Fruit fly (Drosophila melanogaster): ENCODE results near the gene Taf4.

The Taf4 gene

DNA sequence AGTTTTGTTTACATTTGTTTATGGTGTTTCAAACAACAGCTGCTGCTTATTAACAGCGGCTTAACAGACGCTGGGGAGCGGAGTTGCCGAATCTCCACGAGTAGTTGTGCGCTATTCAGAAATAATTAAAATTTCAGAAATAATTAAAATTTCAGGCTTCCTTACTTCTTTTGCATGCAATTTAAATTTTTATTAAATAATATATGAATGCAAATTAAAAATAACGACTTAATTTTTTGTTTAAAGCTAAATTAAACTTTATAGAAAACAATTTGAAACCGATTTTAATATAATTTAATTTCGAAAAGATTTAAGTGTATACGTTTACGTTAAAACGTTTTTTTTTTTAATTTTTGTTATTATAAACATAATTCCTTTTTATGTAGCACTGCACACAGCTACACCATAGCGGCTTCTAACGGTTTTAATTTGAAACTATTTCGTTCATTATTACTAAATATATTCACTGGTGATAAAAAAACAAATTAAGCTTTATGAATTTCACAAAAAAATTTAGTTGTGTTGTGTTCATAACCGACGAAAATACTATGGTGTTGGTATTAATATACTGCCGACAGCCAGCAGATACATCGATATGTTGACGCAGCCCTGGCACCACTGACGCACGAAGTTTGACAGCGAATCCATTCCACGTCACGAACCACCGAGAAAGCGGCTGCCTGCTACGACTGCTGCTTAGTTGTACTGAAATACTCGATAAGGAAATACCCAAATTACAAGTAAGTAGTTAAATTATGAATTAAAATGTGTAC lies 16.1 kb downstream of the Taf4 start, which contains the start of gene SsRbeta (continued):
- TF ChIP-seq dan (GFP tag; IDR thresholded peaks at IDR 0.05) (no peak), CHES-1-like (GFP tag; optimal IDR thresholded peaks at IDR 0.05) (peak; percentile 60), tio (GFP tag; optimal IDR thresholded peaks at IDR 0.05) (peak; percentile 33), lilli (GFP tag; optimal IDR thresholded peaks at IDR 0.05) (no peak), CG3838 (GFP tag; optimal IDR thresholded peaks at IDR 0.05) (no peak), CG15073 (GFP tag; optimal IDR thresholded peaks at IDR 0.05) (no peak), CG3163 (GFP tag; optimal IDR thresholded peaks at IDR 0.05) (no peak), CG9797 (GFP tag; optimal IDR thresholded peaks at IDR 0.05) (peak; percentile 50), CG4424 (GFP tag; optimal IDR thresholded peaks at IDR 0.05) (peak; percentile 48), CG12942 (GFP tag; optimal IDR thresholded peaks at IDR 0.05) (no peak), CG42726 (GFP tag; IDR thresholded peaks at IDR 0.05; ENCODE audit: partially characterized antibody) (peak; percentile 78; the same call in 1 of the 2 replicates), CG4282 (GFP tag; optimal IDR thresholded peaks at IDR 0.05) (no peak), dimm (GFP tag; IDR thresholded peaks at IDR 0.05) (no peak), fd3F (GFP tag; optimal IDR thresholded peaks at IDR 0.05) (peak; percentile 4), zen2 (GFP tag; IDR thresholded peaks at IDR 0.05; ENCODE audit: partially characterized antibody) (no peak; the same call in 2 of the 3 replicates), CG16813 (GFP tag; IDR thresholded peaks at IDR 0.05; ENCODE audit: partially characterized antibody) (peak; percentile 69), row (GFP tag; IDR thresholded peaks at IDR 0.05) (peak; percentile 74), CG2202 (tag; optimal IDR thresholded peaks at IDR 0.05) (no peak), CG17328 (GFP tag; IDR thresholded peaks at IDR 0.05) (peak; percentile 75), Opbp (GFP tag; IDR thresholded peaks at IDR 0.05; ENCODE audit: partially characterized antibody) (peak; percentile 74), Taf1 (GFP tag; IDR thresholded peaks at IDR 0.05) (no peak), CG8765 (GFP tag; IDR thresholded peaks at IDR 0.05) (no peak), lola (GFP tag; optimal IDR thresholded peaks at IDR 0.05) (peak in 1 of 3 experiments; percentile 32), CG7556 (GFP tag; optimal IDR thresholded peaks at IDR 0.05) (peak; percentile 64), mam (GFP tag; optimal IDR thresholded peaks at IDR 0.05) (no peak), bab2 (GFP tag; optimal IDR thresholded peaks at IDR 0.05) (no peak), CG12104 (GFP tag; optimal IDR thresholded peaks at IDR 0.05) (peak; percentile 45), Dip3 (GFP tag; optimal IDR thresholded peaks at IDR 0.05) (no peak), cg (GFP tag; optimal IDR thresholded peaks at IDR 0.05) (no peak), CG16863 (GFP tag; optimal IDR thresholded peaks at IDR 0.05) (no peak), phol (tag; optimal IDR thresholded peaks at IDR 0.05) (peak; percentile 35), croc (GFP tag; conservative IDR thresholded peaks at IDR 0.05) (no peak), p53 (GFP tag; optimal IDR thresholded peaks at IDR 0.05) (no peak), CG9817 (tag; optimal IDR thresholded peaks at IDR 0.05) (no peak), CG9609 (GFP tag; optimal IDR thresholded peaks at IDR 0.05) (peak; percentile 23), twi (tag; optimal IDR thresholded peaks at IDR 0.05) (no peak), her (GFP tag; optimal IDR thresholded peaks at IDR 0.05) (no peak), sr (GFP tag; IDR thresholded peaks at IDR 0.05) (no peak), hbn (GFP tag; IDR thresholded peaks at IDR 0.05; ENCODE audit: partially characterized antibody) (peak; percentile 61), CG14050 (GFP tag; IDR thresholded peaks at IDR 0.05) (no peak; the same call in 2 of the 3 replicates), da (GFP tag; optimal IDR thresholded peaks at IDR 0.05) (no peak), yki (optimal IDR thresholded peaks at IDR 0.05) (no peak), Dref (GFP tag; IDR thresholded peaks at IDR 0.05) (peak; percentile 72), CG34422 (GFP tag; IDR thresholded peaks at IDR 0.05) (peak; percentile 68; the same call in 2 of the 3 replicates), CG13287 (GFP tag; IDR thresholded peaks at IDR 0.05; ENCODE audit: partially characterized antibody) (peak; percentile 79), chm (GFP tag; IDR thresholded peaks at IDR 0.05) (peak; percentile 68), CG6765 (GFP tag; optimal IDR thresholded peaks at IDR 0.05) (no peak), HLHmδ (GFP tag; optimal IDR thresholded peaks at IDR 0.05) (peak; percentile 88), ap (GFP tag; IDR thresholded peaks at IDR 0.05) (peak; percentile 70), CG1529 (GFP tag; optimal IDR thresholded peaks at IDR 0.05) (no peak)

All from whole organism, embryonic.